Worm (Caenorhabditis elegans): ENCODE measurements around the gene glc-4.
A peak's percentile ranks its signal among the peaks of the same experiment; 100 is the strongest.

The glc-4 gene

ce11 chrII:7157415-7157814 lies 17.3 kb downstream of the glc-4 start:
- TF ChIP-seq gmeb-1 (tag; optimal IDR thresholded peaks at IDR 0.05): peak; percentile 27
- peak; percentile 43 for TF ChIP-seq crh-2 (tag; optimal IDR thresholded peaks at IDR 0.05)
- TF ChIP-seq sma-9 (GFP tag; optimal IDR thresholded peaks at IDR 0.05): peak; percentile 60
- no peak for TF ChIP-seq sma-9 (tag; optimal IDR thresholded peaks at IDR 0.05)
- TF ChIP-seq fos-1 (tag; optimal IDR thresholded peaks at IDR 0.05): peak; percentile 52
- no peak for TF ChIP-seq mab-5 (tag; optimal IDR thresholded peaks at IDR 0.05)

ce11 chrII:7155392-7155791 lies 19.4 kb downstream of the glc-4 start, which contains the start of gene C27H5.2:
TSS of gene C27H5.2 (plus strand) at chrII:7155581.
- TF ChIP-seq fos-1 (tag; optimal IDR thresholded peaks at IDR 0.05): peak; percentile 48
- no peak for TF ChIP-seq ceh-82 (tag; optimal IDR thresholded peaks at IDR 0.05)
- no peak for TF ChIP-seq ZK546.5 (tag; optimal IDR thresholded peaks at IDR 0.05)
- TF ChIP-seq unc-55 (GFP tag; optimal IDR thresholded peaks at IDR 0.05): no peak
- peak; percentile 21 for TF ChIP-seq ama-1 (optimal IDR thresholded peaks at IDR 0.05)
- peak in 1 of 2 experiments; percentile 18 for TF ChIP-seq lsy-2 (tag; optimal IDR thresholded peaks at IDR 0.05)
- TF ChIP-seq nhr-129 (tag; optimal IDR thresholded peaks at IDR 0.05): peak; percentile 21

ce11 chrII:7154711-7155110 lies 20.0 kb downstream of the glc-4 start:
- TF ChIP-seq nhr-11 (tag; optimal IDR thresholded peaks at IDR 0.05) (no peak), lin-11 (tag; optimal IDR thresholded peaks at IDR 0.05) (no peak), lin-13 (GFP tag; optimal IDR thresholded peaks at IDR 0.05) (no peak), egl-27 (tag; optimal IDR thresholded peaks at IDR 0.05) (no peak), nhr-10 (tag; optimal IDR thresholded peaks at IDR 0.05) (no peak), F13H6.1 (tag; optimal IDR thresholded peaks at IDR 0.05) (no peak), C34F6.9 (tag; optimal IDR thresholded peaks at IDR 0.05) (no peak), lin-39 (tag; optimal IDR thresholded peaks at IDR 0.05) (no peak), unc-55 (GFP tag; optimal IDR thresholded peaks at IDR 0.05) (no peak), mbf-1 (tag; optimal IDR thresholded peaks at IDR 0.05) (no peak), snpc-4 (tag; optimal IDR thresholded peaks at IDR 0.05) (no peak), fos-1 (tag; optimal IDR thresholded peaks at IDR 0.05) (no peak), lsy-2 (tag; optimal IDR thresholded peaks at IDR 0.05) (no peak), aly-2 (tag; optimal IDR thresholded peaks at IDR 0.05) (no peak), blmp-1 (tag; optimal IDR thresholded peaks at IDR 0.05; ENCODE audit: insufficient read depth) (no peak), crh-2 (tag; optimal IDR thresholded peaks at IDR 0.05) (no peak), ceh-82 (tag; optimal IDR thresholded peaks at IDR 0.05) (no peak)

ce11 chrII:7151969-7152631 lies 22.6 kb downstream of the glc-4 start, which contains the start of gene fust-1:
TSS of gene fust-1 (plus strand) at chrII:7152581.
- TF ChIP-seq blmp-1 (tag; optimal IDR thresholded peaks at IDR 0.05; ENCODE audit: insufficient read depth): peak; percentile 56
- TF ChIP-seq nhr-25 (tag; optimal IDR thresholded peaks at IDR 0.05): peak; percentile 97
- TF ChIP-seq dmd-4 (tag; optimal IDR thresholded peaks at IDR 0.05): peak; percentile 67
- peak; percentile 69 for TF ChIP-seq ceh-82 (tag; optimal IDR thresholded peaks at IDR 0.05)
- peak; percentile 91 for TF ChIP-seq fos-1 (tag; optimal IDR thresholded peaks at IDR 0.05)
- no peak for TF ChIP-seq nhr-12 (tag; optimal IDR thresholded peaks at IDR 0.05)
- peak; percentile 91 for TF ChIP-seq sem-4 (tag; optimal IDR thresholded peaks at IDR 0.05)
- peak; percentile 94 for TF ChIP-seq nhr-21 (tag; optimal IDR thresholded peaks at IDR 0.05)
- peak; percentile 91 for TF ChIP-seq skn-1 (tag; optimal IDR thresholded peaks at IDR 0.05)
- peak; percentile 79 for TF ChIP-seq ama-1 (optimal IDR thresholded peaks at IDR 0.05)
- peak; percentile 96 for TF ChIP-seq unc-55 (GFP tag; optimal IDR thresholded peaks at IDR 0.05)
- TF ChIP-seq ceh-16 (tag; optimal IDR thresholded peaks at IDR 0.05): peak; percentile 87
- peak; percentile 82 for TF ChIP-seq nhr-77 (tag; optimal IDR thresholded peaks at IDR 0.05)
- TF ChIP-seq lin-11 (tag; optimal IDR thresholded peaks at IDR 0.05): peak; percentile 94
- TF ChIP-seq nhr-10 (tag; optimal IDR thresholded peaks at IDR 0.05): peak; percentile 79
- TF ChIP-seq unc-62 (GFP tag; optimal IDR thresholded peaks at IDR 0.05): peak; percentile 74
- no peak for TF ChIP-seq elt-3 (tag; optimal IDR thresholded peaks at IDR 0.05)
- TF ChIP-seq mbf-1 (tag; optimal IDR thresholded peaks at IDR 0.05): no peak
- no peak for TF ChIP-seq unc-39 (tag; optimal IDR thresholded peaks at IDR 0.05)
- TF ChIP-seq lin-13 (GFP tag; optimal IDR thresholded peaks at IDR 0.05): peak; percentile 92
- peak; percentile 97 for TF ChIP-seq F13H6.1 (tag; optimal IDR thresholded peaks at IDR 0.05)
- TF ChIP-seq ztf-4 (tag; optimal IDR thresholded peaks at IDR 0.05): peak; percentile 92
- no peak for TF ChIP-seq lin-39 (tag; optimal IDR thresholded peaks at IDR 0.05)
- TF ChIP-seq nhr-129 (tag; optimal IDR thresholded peaks at IDR 0.05): peak; percentile 92
- peak; percentile 99 for TF ChIP-seq C34F6.9 (tag; optimal IDR thresholded peaks at IDR 0.05)
- no peak for TF ChIP-seq nhr-23 (tag; optimal IDR thresholded peaks at IDR 0.05)
- TF ChIP-seq zag-1 (tag; optimal IDR thresholded peaks at IDR 0.05): peak; percentile 80
- peak; percentile 94 for TF ChIP-seq nhr-6 (tag; optimal IDR thresholded peaks at IDR 0.05)
- TF ChIP-seq gmeb-1 (tag; optimal IDR thresholded peaks at IDR 0.05): peak; percentile 93
- TF ChIP-seq lsy-2 (tag; optimal IDR thresholded peaks at IDR 0.05): peak; percentile 95 to 98
- TF ChIP-seq nhr-237 (tag; optimal IDR thresholded peaks at IDR 0.05): peak; percentile 72
- TF ChIP-seq R02D3.7 (tag; optimal IDR thresholded peaks at IDR 0.05): peak; percentile 74
- peak in 1 of 2 experiments; percentile 72 for TF ChIP-seq mdl-1 (tag; optimal IDR thresholded peaks at IDR 0.05)
- peak; percentile 94 for TF ChIP-seq egl-27 (tag; optimal IDR thresholded peaks at IDR 0.05)
- peak; percentile 61 for TF ChIP-seq elt-1 (tag; optimal IDR thresholded peaks at IDR 0.05)
- peak; percentile 98 for TF ChIP-seq sma-9 (GFP tag; optimal IDR thresholded peaks at IDR 0.05)
- TF ChIP-seq sma-9 (tag; optimal IDR thresholded peaks at IDR 0.05): no peak
- no peak for TF ChIP-seq ztf-11 (tag; optimal IDR thresholded peaks at IDR 0.05)
- peak; percentile 93 for TF ChIP-seq mab-5 (tag; optimal IDR thresholded peaks at IDR 0.05)
- TF ChIP-seq snpc-4 (tag; optimal IDR thresholded peaks at IDR 0.05): peak; percentile 80
